Fruit fly (Drosophila melanogaster) whole organism: Measurements from ENCODE around the gene CG6565.

Experiments
- CG8478 ChIP-seq: fragments of >200 bp; optimal IDR thresholded peaks from 2 replicates; lab custom pipeline; 2018; ENCODE audit warnings: inconsistent platforms
- pan ChIP-seq: fragments of >200 bp; optimal IDR thresholded peaks from 2 replicates; lab custom pipeline; 2017
- psq ChIP-seq: fragments of >200 bp; optimal IDR thresholded peaks from 2 replicates; lab custom pipeline; 2017

dm6 chr2L:13398614-13399161, 24.9 kb downstream of the CG6565 start, which contains the start of the genes CG10859 and CG7110:
- TF ChIP-seq psq (lab: Kevin White, UChicago), result no peak
- TF ChIP-seq CG8478 (lab: Kevin White, UChicago), result no peak
- TF ChIP-seq pan, result no peak
